Worm (Caenorhabditis elegans): Measurements from ENCODE around the gene F13D12.8.

DNA sequence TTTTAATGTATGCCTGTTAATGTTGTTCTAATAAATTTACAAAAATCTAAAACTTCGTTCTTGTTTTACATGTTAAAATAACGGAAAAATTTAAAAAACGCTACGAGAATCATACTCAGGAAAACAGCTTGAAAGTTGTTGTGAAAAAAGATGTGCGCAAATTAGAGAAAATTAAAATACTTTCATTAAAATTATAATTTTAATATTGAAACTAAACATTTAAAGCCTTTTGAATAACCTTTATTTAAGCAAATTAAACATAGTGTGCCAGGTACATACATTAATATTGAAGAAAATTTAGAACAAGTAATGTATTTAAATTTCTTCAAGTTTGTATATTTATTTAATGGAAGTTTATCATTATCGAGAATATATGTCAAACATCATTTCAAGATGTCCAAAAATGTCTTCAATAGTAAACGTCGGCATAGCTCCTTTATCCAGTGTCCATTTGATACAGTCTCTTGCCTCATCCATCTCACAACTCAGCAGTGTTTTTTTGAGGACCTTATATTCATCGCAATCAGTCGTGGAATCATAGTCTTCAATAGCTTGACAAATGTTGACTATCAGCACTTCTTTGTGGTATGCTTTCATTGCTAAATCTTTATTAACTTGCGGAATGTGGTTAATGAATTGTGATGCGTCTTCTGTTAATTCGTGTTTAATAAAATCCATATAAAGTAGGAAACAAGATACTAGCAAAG is 29.6 kb upstream of the F13D12.8 start:
- no peak for TF ChIP-seq ztf-11 (tag; optimal IDR thresholded peaks at IDR 0.05)
- TF ChIP-seq nhr-102 (tag; optimal IDR thresholded peaks at IDR 0.05): no peak
- no peak for TF ChIP-seq Y105C5A.15 (GFP tag; IDR thresholded peaks at IDR 0.05)
- TF ChIP-seq F44E2.7 (GFP tag; IDR thresholded peaks at IDR 0.05): no peak
- no peak for TF ChIP-seq zag-1 (tag; optimal IDR thresholded peaks at IDR 0.05)
- no peak for TF ChIP-seq nhr-76 (tag; optimal IDR thresholded peaks at IDR 0.05)
- no peak for TF ChIP-seq spr-1 (tag; optimal IDR thresholded peaks at IDR 0.05)
- TF ChIP-seq lin-1 (GFP tag; IDR thresholded peaks at IDR 0.05): peak; percentile 43; the same call in 1 of the 2 replicates
- no peak for TF ChIP-seq nhr-111 (GFP tag; optimal IDR thresholded peaks at IDR 0.05)
- peak; percentile 90 for TF ChIP-seq mep-1 (tag; optimal IDR thresholded peaks at IDR 0.05)
- TF ChIP-seq lin-15B (tag; optimal IDR thresholded peaks at IDR 0.05): no peak
- TF ChIP-seq F49E8.2 (tag; optimal IDR thresholded peaks at IDR 0.05; ENCODE audit: borderline replicate concordance): no peak

Data from whole organism, L4 larva.